Fruit fly (Drosophila melanogaster): Measurements from ENCODE around the gene mRpL20.

DNA sequence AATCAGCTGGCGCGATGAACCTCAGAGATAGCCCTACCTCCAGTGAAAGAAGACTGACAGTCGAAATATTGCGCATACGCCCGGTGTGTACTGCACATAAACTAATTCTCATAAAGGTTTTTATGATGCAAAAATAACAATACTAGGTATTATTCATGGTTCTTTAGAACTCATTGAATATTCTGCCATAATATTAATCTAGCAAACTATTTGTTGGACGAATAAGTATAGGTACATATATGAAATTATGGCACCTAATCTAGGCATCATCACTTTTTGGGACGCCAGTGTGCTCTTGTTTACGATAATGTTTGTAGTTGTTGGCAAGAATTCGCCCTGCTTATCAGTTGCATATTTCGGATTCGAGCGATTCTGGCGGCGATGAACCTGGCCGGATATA is 4.1 kb upstream of the mRpL20 start:
- TF ChIP-seq kay (GFP tag; ENCODE audit: borderline replicate concordance) (no peak), CG33017 (tag; optimal IDR thresholded peaks at IDR 0.05) (peak; percentile 3), bab1 (GFP tag; optimal IDR thresholded peaks at IDR 0.05) (no peak), CG7045 (GFP tag; optimal IDR thresholded peaks at IDR 0.05) (peak; percentile 34)

All from whole organism, adult.